Worm (Caenorhabditis elegans): ENCODE data around the gene C44H9.6.

- no peak for TF ChIP-seq lin-13 (tag; optimal IDR thresholded peaks at IDR 0.05)
- TF ChIP-seq unc-62 (GFP tag; optimal IDR thresholded peaks at IDR 0.05): no peak
- TF ChIP-seq ces-1 (GFP tag; optimal IDR thresholded peaks at IDR 0.05): no peak
- no peak for TF ChIP-seq mls-2 (tag; optimal IDR thresholded peaks at IDR 0.05)
- no peak for TF ChIP-seq pha-4 (tag; optimal IDR thresholded peaks at IDR 0.05)
- TF ChIP-seq elt-1 (tag; optimal IDR thresholded peaks at IDR 0.05; ENCODE audit: borderline replicate concordance, insufficient read depth): no peak
- no peak for TF ChIP-seq unc-39 (tag; optimal IDR thresholded peaks at IDR 0.05)
- no peak for TF ChIP-seq ztf-11 (tag; optimal IDR thresholded peaks at IDR 0.05)
- TF ChIP-seq snpc-4 (tag; optimal IDR thresholded peaks at IDR 0.05): no peak
Measured at ce11 chrV:12795927-12796326, 49.2 kb downstream of the C44H9.6 start.

All from whole organism, mixed stage, embryonic.